Worm (Caenorhabditis elegans) whole organism, L4 larva: Measurements from ENCODE around the gene nspe-5.

Experiments
- F10B5.3 ChIP-seq: sonication (generic microtip); optimal IDR thresholded peaks from 2 replicates; lab custom pipeline; 2016; ENCODE audit warnings: mild to moderate bottlenecking, missing genetic modification characterization, missing compliant biosample characterization
- F26F4.8 ChIP-seq: fragments of 200-800 bp; sonication (Bioruptor generic); conservative IDR thresholded peaks from 2 replicates; pipeline ENCODE4 v1.3.6; 2022; ENCODE audit warnings: missing genetic modification characterization, missing compliant biosample characterization
- R02D3.7 ChIP-seq: fragments of 150-350 bp; sonication (generic microtip); optimal IDR thresholded peaks from 3 replicates; lab custom pipeline; 2014; ENCODE audit warnings: missing biosample characterization, missing genetic modification characterization
- ZK546.5 ChIP-seq, 2 experiments: sonication (generic microtip); optimal IDR thresholded peaks; 2 replicates each; lab custom pipeline; 2017; ENCODE audit warnings: missing biosample characterization in 2 of 2, missing genetic modification characterization in 2 of 2
- aha-1 ChIP-seq: fragments of 150-350 bp; peaks from one replicate; lab custom pipeline; 2014; ENCODE audit warnings: missing biosample characterization, missing genetic modification characterization
- arid-1 ChIP-seq: fragments of 200-800 bp; sonication (Bioruptor generic); conservative IDR thresholded peaks from 2 replicates; pipeline ENCODE4 v1.3.6; 2022; ENCODE audit warnings: missing genetic modification reagents, missing genetic modification characterization, missing compliant biosample characterization
- attf-4 ChIP-seq: sonication (generic microtip); optimal IDR thresholded peaks from 3 replicates; lab custom pipeline; 2017; ENCODE audit warnings: missing biosample characterization, missing genetic modification characterization
- ceh-20 ChIP-seq: fragments of 200-800 bp; sonication (Bioruptor generic); IDR thresholded peaks from 2 replicates; pipeline ENCODE4 v1.3.6; 2022; ENCODE audit warnings: missing genetic modification reagents, missing genetic modification characterization, missing compliant biosample characterization
- ceh-28 ChIP-seq: fragments of 150-350 bp; optimal IDR thresholded peaks from 2 replicates; lab custom pipeline; 2014; ENCODE audit warnings: missing biosample characterization, missing genetic modification reagents, missing genetic modification characterization
- ceh-62 ChIP-seq: sonication (generic microtip); optimal IDR thresholded peaks from 2 replicates; lab custom pipeline; 2017; ENCODE audit warnings: missing biosample characterization, missing genetic modification characterization
- cey-2 ChIP-seq: sonication (generic microtip); optimal IDR thresholded peaks from 3 replicates; lab custom pipeline; 2017; ENCODE audit warnings: missing genetic modification characterization, mild to moderate bottlenecking, missing compliant biosample characterization, antibody characterized with exemption, borderline replicate concordance; ENCODE audit not compliant: insufficient read depth
- daf-19 ChIP-seq: fragments of 200-800 bp; sonication (Bioruptor generic); conservative IDR thresholded peaks from 2 replicates; pipeline ENCODE4 v1.3.6; 2022; ENCODE audit warnings: missing genetic modification characterization, missing compliant biosample characterization
- fos-1 ChIP-seq: fragments of 150-350 bp; optimal IDR thresholded peaks from 2 replicates; lab custom pipeline; 2014; ENCODE audit warnings: missing biosample characterization, missing genetic modification characterization
- gei-8 ChIP-seq: fragments of 200-800 bp; sonication (Bioruptor generic); optimal IDR thresholded peaks from 2 replicates; lab custom pipeline; 2018; ENCODE audit warnings: mild to moderate bottlenecking, missing genetic modification characterization, missing compliant biosample characterization
- hif-1 ChIP-seq, 2 experiments: sonication (generic microtip); optimal IDR thresholded peaks; 2 replicates each; lab custom pipeline; 2016 to 2017; ENCODE audit warnings: missing compliant biosample characterization in 2 of 2, missing genetic modification characterization in 2 of 2, missing genetic modification reagents in 2 of 2, missing genotype in 2 of 2, mild to moderate bottlenecking in 1 of 2
- hlh-30 ChIP-seq: sonication (generic microtip); optimal IDR thresholded peaks from 2 replicates; lab custom pipeline; 2017; ENCODE audit warnings: antibody characterized with exemption, mild to moderate bottlenecking, missing genetic modification characterization, missing compliant biosample characterization; ENCODE audit not compliant: insufficient read depth
- lim-7 ChIP-seq: fragments of 200-800 bp; sonication (Bioruptor generic); IDR thresholded peaks from 2 replicates; pipeline ENCODE4 v1.3.6; 2022; ENCODE audit warnings: missing genetic modification characterization, missing compliant biosample characterization
- lin-29 ChIP-seq: fragments of 200-800 bp; sonication (Bioruptor generic); IDR thresholded peaks from 2 replicates; pipeline ENCODE4 v1.3.6; 2022; ENCODE audit warnings: missing genetic modification reagents, missing genetic modification characterization, missing compliant biosample characterization
- lin-38 ChIP-seq: fragments of 200-800 bp; sonication (Bioruptor generic); IDR thresholded peaks from 2 replicates; pipeline ENCODE4 v1.3.6; 2022; ENCODE audit warnings: missing genetic modification reagents, missing genetic modification characterization, missing compliant biosample characterization
- lir-3 ChIP-seq: sonication (generic microtip); optimal IDR thresholded peaks from 2 replicates; lab custom pipeline; 2016; ENCODE audit warnings: mild to moderate bottlenecking, missing genetic modification characterization, missing compliant biosample characterization
- lsy-2 ChIP-seq, 2 experiments: fragments of 150-350 bp in 1 of 2; sonication (generic microtip) in 1 of 2; optimal IDR thresholded peaks; 2 replicates each; lab custom pipeline; 2014 to 2017; ENCODE audit warnings: missing biosample characterization in 2 of 2, missing genetic modification characterization in 2 of 2
- mxl-3 ChIP-seq: fragments of 200-800 bp; sonication (Bioruptor generic); optimal IDR thresholded peaks from 2 replicates; lab custom pipeline; 2018; ENCODE audit warnings: mild to moderate bottlenecking, missing genetic modification characterization, missing compliant biosample characterization
- nhr-11 ChIP-seq: fragments of 150-350 bp; optimal IDR thresholded peaks from 2 replicates; lab custom pipeline; 2014; ENCODE audit warnings: missing biosample characterization, missing genetic modification characterization
- nhr-42 ChIP-seq: fragments of 200-800 bp; sonication (Bioruptor generic); IDR thresholded peaks from 2 replicates; pipeline ENCODE4 v1.3.6; 2022; ENCODE audit warnings: missing genetic modification characterization, missing compliant biosample characterization
- nhr-48 ChIP-seq: sonication (generic microtip); optimal IDR thresholded peaks from 2 replicates; lab custom pipeline; 2016; ENCODE audit warnings: mild to moderate bottlenecking, missing genetic modification characterization, missing compliant biosample characterization
- nhr-6 ChIP-seq: fragments of 150-350 bp; optimal IDR thresholded peaks from 2 replicates; lab custom pipeline; 2014; ENCODE audit warnings: missing biosample characterization, missing genetic modification characterization
- rbr-2 ChIP-seq: sonication (generic microtip); optimal IDR thresholded peaks from 2 replicates; lab custom pipeline; 2016; ENCODE audit warnings: missing genotype, missing genetic modification characterization, missing compliant biosample characterization
- snpc-4 ChIP-seq: fragments of 150-350 bp; optimal IDR thresholded peaks from 2 replicates; lab custom pipeline; 2014; ENCODE audit warnings: missing biosample characterization, missing genetic modification characterization
- spr-1 ChIP-seq: sonication (generic microtip); optimal IDR thresholded peaks from 2 replicates; lab custom pipeline; 2016; ENCODE audit warnings: mild to moderate bottlenecking, missing genetic modification characterization, missing compliant biosample characterization
- spr-3 ChIP-seq: fragments of 200-800 bp; sonication (Bioruptor generic); optimal IDR thresholded peaks from 2 replicates; lab custom pipeline; 2018; ENCODE audit warnings: mild to moderate bottlenecking, missing genetic modification characterization, missing compliant biosample characterization
- tra-1 ChIP-seq: fragments of 200-800 bp; sonication (Bioruptor generic); IDR thresholded peaks from 2 replicates; pipeline ENCODE4 v1.3.6; 2022; ENCODE audit warnings: missing genetic modification reagents, missing genetic modification characterization, missing compliant biosample characterization
- unc-130 ChIP-seq: sonication (generic microtip); optimal IDR thresholded peaks from 2 replicates; lab custom pipeline; 2016; ENCODE audit warnings: missing genetic modification reagents, missing genetic modification characterization, missing compliant biosample characterization
- unc-62 ChIP-seq, 3 experiments: fragments of 150-350 bp in 1 of 3; sonication (generic microtip); optimal IDR thresholded peaks in 2 of 3; peaks in 1 of 3; 1 replicate in 1 of 3; 2 replicates in 2 of 3; lab custom pipeline; 2014 to 2017; ENCODE audit warnings: missing biosample characterization in 3 of 3, missing genetic modification characterization in 3 of 3, missing genetic modification reagents in 3 of 3, missing genotype in 1 of 3
- vab-7 ChIP-seq: fragments of 200-800 bp; sonication (Bioruptor generic); IDR thresholded peaks from 2 replicates; pipeline ENCODE4 v1.3.6; 2022; ENCODE audit warnings: missing genetic modification reagents, missing genetic modification characterization, missing compliant biosample characterization
- ztf-11 ChIP-seq: fragments of 150-350 bp; optimal IDR thresholded peaks from 2 replicates; lab custom pipeline; 2014; ENCODE audit warnings: missing biosample characterization, missing genetic modification characterization

The nspe-5 gene

DNA sequence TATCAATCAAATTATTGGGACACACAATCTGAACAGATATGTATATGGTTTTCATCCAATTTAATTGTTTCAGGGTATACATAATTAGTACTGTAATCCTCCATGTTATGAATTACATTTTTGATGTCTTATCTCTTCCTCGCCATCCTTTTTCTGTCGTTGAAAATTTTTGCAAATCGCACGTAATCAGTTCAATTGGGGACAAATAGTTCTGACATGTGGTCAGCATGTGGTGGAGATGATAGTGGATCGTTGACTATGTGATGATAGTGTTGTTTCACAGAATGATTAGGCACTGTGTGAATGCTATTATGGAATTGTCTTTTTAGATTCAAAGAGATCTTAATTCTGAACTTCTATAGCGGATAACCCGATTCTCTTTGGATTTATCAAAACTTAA lies 13.3 kb upstream of the nspe-5 start (continued):
- TF ChIP-seq gei-8 (GFP tag; lab: Kevin White, UChicago), result no peak
- no peak for TF ChIP-seq tra-1
- TF ChIP-seq mxl-3 (GFP tag; lab: Kevin White, UChicago), result peak; percentile 85
- TF ChIP-seq vab-7 (GFP tag; lab: Robert Waterston, UW), result no peak
- TF ChIP-seq rbr-2 (tag; lab: Kevin White, UChicago), result no peak
- no peak for TF ChIP-seq unc-130 (GFP tag; lab: Kevin White, UChicago)
- peak; percentile 99 for TF ChIP-seq aha-1 (tag; lab: Kevin White, UChicago)
- peak; percentile 97 for TF ChIP-seq nhr-48
- no peak for TF ChIP-seq lin-38 (GFP tag; lab: Robert Waterston, UW)
- TF ChIP-seq ceh-62 (tag; lab: Kevin White, UChicago), result no peak
- TF ChIP-seq nhr-11 (tag; lab: Kevin White, UChicago), result no peak
- no peak for TF ChIP-seq cey-2 (tag; lab: Kevin White, UChicago)
- TF ChIP-seq lin-29 (GFP tag; lab: Robert Waterston, UW), result no peak
- TF ChIP-seq spr-1 (tag; lab: Kevin White, UChicago), result no peak

DNA sequence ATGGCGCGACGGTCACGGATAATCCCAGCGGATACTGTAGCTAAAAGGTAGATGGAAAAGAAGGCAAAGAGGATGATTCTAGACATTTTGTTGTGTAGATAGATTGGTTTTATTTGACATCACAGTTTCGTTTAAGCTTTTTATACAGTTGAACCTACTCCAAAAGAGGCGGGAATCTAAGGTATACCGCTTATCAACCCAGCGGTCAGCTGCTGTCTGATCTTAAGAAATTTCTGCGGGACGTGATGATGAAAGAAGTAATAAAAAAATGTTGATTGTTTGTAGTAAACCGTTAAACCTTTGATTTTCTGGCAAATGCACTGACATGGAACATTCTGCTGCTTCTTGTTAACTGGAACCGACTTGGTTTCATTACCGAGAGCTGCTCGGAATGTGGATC lies 12.6 kb upstream of the nspe-5 start, which contains the start of gene nspe-6:
nspe-6 (minus strand) TSS at position 101 of the 400 bp plus-strand sequence.
- no peak for TF ChIP-seq snpc-4 (tag; lab: Kevin White, UChicago)
- TF ChIP-seq aha-1 (tag; lab: Kevin White, UChicago), result peak; percentile 10

- TF ChIP-seq cey-2 (tag; lab: Kevin White, UChicago) (no peak), nhr-6 (no peak), hlh-30 (tag; lab: Kevin White, UChicago) (no peak), spr-3 (no peak), nhr-42 (GFP tag; lab: Robert Waterston, UW) (no peak), hif-1 (tag; optimal IDR thresholded peaks at IDR 0.05; lab: Kevin White, UChicago) (no peak), ceh-20 (GFP tag; lab: Robert Waterston, UW) (no peak), ceh-28 (tag; lab: Kevin White, UChicago) (no peak), R02D3.7 (tag; lab: Kevin White, UChicago) (no peak), lir-3 (tag; lab: Kevin White, UChicago) (no peak), nhr-11 (tag; lab: Kevin White, UChicago) (no peak), ZK546.5 (tag; optimal IDR thresholded peaks at IDR 0.05; lab: Kevin White, UChicago) (no peak), F26F4.8 (GFP tag; lab: Robert Waterston, UW) (no peak), ztf-11 (tag; lab: Kevin White, UChicago) (no peak), unc-130 (GFP tag; lab: Kevin White, UChicago) (no peak)
Measured at ce11 chrII:12617586-12617985, 11.1 kb upstream of the nspe-5 start, which contains the start of gene nspe-3. nspe-3 (plus strand) TSS chrII:12617886.

- TF ChIP-seq unc-62 (GFP tag; optimal IDR thresholded peaks at IDR 0.05 in 1 of 2; lab: Kevin White, UChicago) (peak in 1 of 2 experiments; percentile 46), unc-62 (tag; optimal IDR thresholded peaks at IDR 0.05; lab: Kevin White, UChicago) (no peak), ceh-20 (GFP tag; lab: Robert Waterston, UW) (no peak), lsy-2 (tag; optimal IDR thresholded peaks at IDR 0.05; lab: Kevin White, UChicago) (no peak), fos-1 (tag; lab: Kevin White, UChicago) (no peak), F10B5.3 (tag; lab: Kevin White, UChicago) (no peak), arid-1 (GFP tag; lab: Robert Waterston, UW) (no peak), aha-1 (tag; lab: Kevin White, UChicago) (no peak)
Measured at ce11 chrII:12619288-12619687, 9.4 kb upstream of the nspe-5 start, which contains the start of gene nspe-2. nspe-2 (minus strand) TSS chrII:12619388.

- TF ChIP-seq lim-7 (no peak), lir-3 (tag; lab: Kevin White, UChicago) (no peak), daf-19 (no peak), attf-4 (no peak)
Measured at ce11 chrII:12620764-12621163, 7.9 kb upstream of the nspe-5 start, which contains the start of gene nspe-1. nspe-1 (minus strand) TSS chrII:12620864.
